Worm (Caenorhabditis elegans) whole organism, mixed stage, embryonic: ENCODE results near the gene clk-2.

ENCODE experiments used
- elt-3 ChIP-seq: fragments of 150-350 bp; optimal IDR thresholded peaks from 2 replicates; lab custom pipeline; 2014; ENCODE audit warnings: missing biosample characterization, missing genetic modification characterization
- ham-2 ChIP-seq: fragments of 200-800 bp; sonication (Bioruptor generic); optimal IDR thresholded peaks from 2 replicates; lab custom pipeline; 2018; ENCODE audit warnings: mild to moderate bottlenecking, missing genetic modification characterization, missing compliant biosample characterization
- lsy-2 ChIP-seq: fragments of 150-350 bp; optimal IDR thresholded peaks from 2 replicates; lab custom pipeline; 2014; ENCODE audit warnings: missing biosample characterization, missing genetic modification characterization
- mep-1 ChIP-seq: fragments of 150-350 bp; optimal IDR thresholded peaks from 2 replicates; lab custom pipeline; 2017; ENCODE audit warnings: missing biosample characterization, missing genetic modification reagents, missing genetic modification characterization, inconsistent platforms
- mls-2 ChIP-seq: sonication (generic microtip); optimal IDR thresholded peaks from 2 replicates; lab custom pipeline; 2016; ENCODE audit warnings: mild to moderate bottlenecking, missing genetic modification characterization, moderate library complexity, missing compliant biosample characterization
- nhr-12 ChIP-seq: fragments of 150-350 bp; optimal IDR thresholded peaks from 2 replicates; lab custom pipeline; 2014; ENCODE audit warnings: missing biosample characterization, missing genetic modification characterization
- nhr-28 ChIP-seq: fragments of 150-350 bp; optimal IDR thresholded peaks from 2 replicates; lab custom pipeline; 2014; ENCODE audit warnings: missing biosample characterization, missing genetic modification characterization
- nhr-76 ChIP-seq: sonication (generic microtip); optimal IDR thresholded peaks from 2 replicates; lab custom pipeline; 2017; ENCODE audit warnings: missing biosample characterization, missing genetic modification characterization
- pha-4 ChIP-seq: fragments of 150-350 bp; optimal IDR thresholded peaks from 2 replicates; lab custom pipeline; 2018; ENCODE audit warnings: missing biosample characterization, missing genetic modification reagents, missing genetic modification characterization

DNA sequence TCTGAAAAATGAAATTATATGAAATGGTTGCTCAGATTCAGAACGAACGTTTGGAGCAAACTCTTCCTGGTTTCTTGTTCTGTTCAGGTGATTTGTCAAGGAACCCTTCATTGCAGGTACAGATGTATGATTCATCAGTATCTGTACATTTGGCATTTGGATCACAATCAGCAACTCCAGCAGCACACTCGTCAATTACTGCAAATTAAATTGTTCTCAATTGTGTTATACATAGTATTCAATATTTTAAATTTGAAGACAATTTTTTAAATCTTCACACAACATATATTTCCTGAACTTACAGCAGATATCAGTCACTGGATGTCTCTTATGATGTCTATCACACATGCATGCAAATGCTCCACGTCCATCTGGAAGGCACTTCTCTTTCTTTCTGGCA lies 33.6 kb downstream of the clk-2 start:
- TF ChIP-seq lsy-2 (tag; lab: Kevin White, UChicago) (no peak), nhr-76 (tag; lab: Kevin White, UChicago) (no peak), pha-4 (tag; lab: Kevin White, UChicago) (no peak), elt-3 (tag; lab: Kevin White, UChicago) (no peak), mep-1 (no peak), nhr-28 (tag; lab: Kevin White, UChicago) (no peak), nhr-12 (tag; lab: Kevin White, UChicago) (no peak), mls-2 (tag; lab: Kevin White, UChicago) (no peak), ham-2 (GFP tag; lab: Kevin White, UChicago) (no peak)
